Fruit fly (Drosophila melanogaster): Measurements from ENCODE around the gene CG10211.

Gene CG10211

dm6 chr2L:18517002-18517635 lies at the start of gene CG10211:
TSS of gene CG10211 (plus strand) at chr2L:18517487.
- peak; percentile 34 for TF ChIP-seq eg (GFP tag; IDR thresholded peaks at IDR 0.05)
- TF ChIP-seq CG34406 (GFP tag; optimal IDR thresholded peaks at IDR 0.05) = peak; percentile 63
- TF ChIP-seq CG10631 (GFP tag; optimal IDR thresholded peaks at IDR 0.05) = peak; percentile 43
- peak; percentile 55 for TF ChIP-seq CG10669 (GFP tag; optimal IDR thresholded peaks at IDR 0.05)
- no peak for TF ChIP-seq Sox15 (GFP tag; optimal IDR thresholded peaks at IDR 0.05)
- no peak for TF ChIP-seq CG11294 (GFP tag; IDR thresholded peaks at IDR 0.05)
- peak; percentile 98 for TF ChIP-seq Blimp-1 (GFP tag; optimal IDR thresholded peaks at IDR 0.05)
- TF ChIP-seq CG6276 (GFP tag; optimal IDR thresholded peaks at IDR 0.05) = peak; percentile 59
- peak; percentile 53 for TF ChIP-seq achi (GFP tag; optimal IDR thresholded peaks at IDR 0.05)
- peak; percentile 81 for TF ChIP-seq CG32006 (GFP tag; optimal IDR thresholded peaks at IDR 0.05)
- no peak for TF ChIP-seq Ets21C (GFP tag; optimal IDR thresholded peaks at IDR 0.05)
- TF ChIP-seq vri (GFP tag; optimal IDR thresholded peaks at IDR 0.05) = peak; percentile 32
- TF ChIP-seq CG3919 (GFP tag; optimal IDR thresholded peaks at IDR 0.05) = peak; percentile 56
- no peak; the same call in 2 of the 3 replicates for TF ChIP-seq CG6163 (GFP tag; IDR thresholded peaks at IDR 0.05)
- no peak for TF ChIP-seq fkh (GFP tag; optimal IDR thresholded peaks at IDR 0.05)
- peak; percentile 56 for TF ChIP-seq Met (GFP tag; optimal IDR thresholded peaks at IDR 0.05)
- no peak for TF ChIP-seq Eip93F (GFP tag; optimal IDR thresholded peaks at IDR 0.05)
- TF ChIP-seq Eip75B (GFP tag; optimal IDR thresholded peaks at IDR 0.05) = peak; percentile 60
- TF ChIP-seq spab (GFP tag; optimal IDR thresholded peaks at IDR 0.05) = peak; percentile 29
- peak; percentile 77 for TF ChIP-seq Sox102F (GFP tag; optimal IDR thresholded peaks at IDR 0.05)
- TF ChIP-seq svp (GFP tag) = peak; percentile 84
- TF ChIP-seq acj6 (GFP tag; optimal IDR thresholded peaks at IDR 0.05) = peak; percentile 44
- peak; percentile 60; the same call in 2 of the 3 replicates for TF ChIP-seq CG8119 (GFP tag; IDR thresholded peaks at IDR 0.05)
- TF ChIP-seq Smox (GFP tag; optimal IDR thresholded peaks at IDR 0.05) = peak; percentile 28
- peak; percentile 51 for TF ChIP-seq net (GFP tag; optimal IDR thresholded peaks at IDR 0.05)
- peak; percentile 54 for TF ChIP-seq CG8632 (GFP tag; optimal IDR thresholded peaks at IDR 0.05)
- TF ChIP-seq cyc (GFP tag; optimal IDR thresholded peaks at IDR 0.05) = peak; percentile 43
- no peak for TF ChIP-seq Hr38 (GFP tag; optimal IDR thresholded peaks at IDR 0.05)
- TF ChIP-seq salr (GFP tag; optimal IDR thresholded peaks at IDR 0.05) = no peak
- no peak for TF ChIP-seq CG7368 (GFP tag; optimal IDR thresholded peaks at IDR 0.05)
- no peak for TF ChIP-seq CG11902 (GFP tag; optimal IDR thresholded peaks at IDR 0.05)
- peak; percentile 52 for TF ChIP-seq CG3032 (tag; optimal IDR thresholded peaks at IDR 0.05)
- peak; percentile 56 to 63 for TF ChIP-seq ss (GFP tag; optimal IDR thresholded peaks at IDR 0.05)
- no peak for TF ChIP-seq fd85E (GFP tag; optimal IDR thresholded peaks at IDR 0.05)
- peak; percentile 48 for TF ChIP-seq pdm3 (GFP tag; optimal IDR thresholded peaks at IDR 0.05)
- TF ChIP-seq CG6854 (GFP tag; optimal IDR thresholded peaks at IDR 0.05) = peak; percentile 59
- TF ChIP-seq dsx (GFP tag; optimal IDR thresholded peaks at IDR 0.05; ENCODE audit: poor library complexity, severe bottlenecking) = peak; percentile 44
- TF ChIP-seq CG8319 (GFP tag; optimal IDR thresholded peaks at IDR 0.05) = no peak
- TF ChIP-seq Sox14 (GFP tag; optimal IDR thresholded peaks at IDR 0.05) = peak; percentile 63
- peak; percentile 57 for TF ChIP-seq lz (GFP tag; optimal IDR thresholded peaks at IDR 0.05)
- TF ChIP-seq esn (GFP tag; optimal IDR thresholded peaks at IDR 0.05) = peak; percentile 66
- peak; percentile 54 for TF ChIP-seq CG4318 (GFP tag; optimal IDR thresholded peaks at IDR 0.05)
- TF ChIP-seq CG15336 (GFP tag; IDR thresholded peaks at IDR 0.05) = peak; percentile 73
- peak; percentile 43 for TF ChIP-seq Lpt (GFP tag; optimal IDR thresholded peaks at IDR 0.05)
- no peak for TF ChIP-seq CG16779 (tag; optimal IDR thresholded peaks at IDR 0.05)
- TF ChIP-seq Hr4 (GFP tag; optimal IDR thresholded peaks at IDR 0.05) = peak; percentile 57
- peak; percentile 62 for TF ChIP-seq topi (GFP tag; optimal IDR thresholded peaks at IDR 0.05)
- peak; percentile 58 for TF ChIP-seq Ets96B (tag; optimal IDR thresholded peaks at IDR 0.05)
- peak; percentile 44 for TF ChIP-seq dac (GFP tag; optimal IDR thresholded peaks at IDR 0.05)
- peak; percentile 62 for TF ChIP-seq fd59A (GFP tag; optimal IDR thresholded peaks at IDR 0.05)
- TF ChIP-seq Hr39 (GFP tag; optimal IDR thresholded peaks at IDR 0.05) = peak; percentile 25

Data from whole organism, prepupa.